Fruit fly (Drosophila melanogaster): ENCODE results near the gene CG42446.

DNA sequence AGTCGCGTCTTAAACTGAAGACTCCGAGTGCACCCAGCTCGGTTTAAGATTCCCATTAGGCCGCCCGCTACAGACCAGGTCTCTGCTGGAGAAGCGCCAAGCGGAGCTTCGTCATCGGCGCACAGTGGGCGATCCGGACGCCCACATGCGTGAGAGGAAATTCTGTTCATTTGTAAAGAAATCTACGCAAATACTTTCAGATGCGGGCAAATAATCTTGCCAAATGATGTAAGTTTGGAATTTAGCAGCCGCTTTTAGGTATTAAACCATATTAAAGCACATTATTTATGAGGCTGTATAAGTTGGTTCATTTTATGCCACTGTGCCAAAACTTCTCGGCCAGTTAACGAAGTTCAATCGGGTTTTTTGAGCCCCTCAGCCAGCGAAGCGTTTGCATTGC, 8.4 kb upstream of the CG42446 start, which contains the start of gene js:
- TF ChIP-seq Pif1B (GFP tag; optimal IDR thresholded peaks at IDR 0.05): peak; percentile 49
- TF ChIP-seq EcR (GFP tag; optimal IDR thresholded peaks at IDR 0.05): no peak
- TF ChIP-seq gl (tag; optimal IDR thresholded peaks at IDR 0.05): no peak
- peak; percentile 53 for TF ChIP-seq CG10348 (GFP tag; IDR thresholded peaks at IDR 0.05)
- no peak; the same call in 1 of the 2 replicates for TF ChIP-seq Ets98B (GFP tag; IDR thresholded peaks at IDR 0.05)
- no peak for TF ChIP-seq rn (GFP tag; IDR thresholded peaks at IDR 0.05)
- no peak for TF ChIP-seq CG17806 (tag; optimal IDR thresholded peaks at IDR 0.05)
- TF ChIP-seq CG34367 (tag; optimal IDR thresholded peaks at IDR 0.05): no peak
- TF ChIP-seq fd96Ca (GFP tag; IDR thresholded peaks at IDR 0.05): no peak; the same call in 1 of the 3 replicates
- TF ChIP-seq CG9948 (tag; optimal IDR thresholded peaks at IDR 0.05): no peak

Data from whole organism, pupa.